Fruit fly (Drosophila melanogaster) whole organism, wandering third instar larva: ENCODE data around the gene wls.

ENCODE experiments used
- CrebA ChIP-seq: fragments of 200-800 bp; sonication (Bioruptor generic); optimal IDR thresholded peaks from 2 replicates; lab custom pipeline; 2016; ENCODE audit warnings: missing biosample characterization, mild to moderate bottlenecking, missing genetic modification characterization, borderline replicate concordance
- Jra ChIP-seq: sonication (Bioruptor generic); optimal IDR thresholded peaks from 2 replicates; lab custom pipeline; 2016; ENCODE audit warnings: missing biosample characterization, missing genetic modification characterization
- Vsx2 ChIP-seq: fragments of 200-300, 225-300 bp; sonication (Bioruptor generic); optimal IDR thresholded peaks from 2 replicates; lab custom pipeline; 2018; ENCODE audit warnings: missing biosample characterization, missing genetic modification characterization; ENCODE audit not compliant: partially characterized antibody
- dmrt93B ChIP-seq: fragments of 200-800 bp; sonication (Bioruptor generic); optimal IDR thresholded peaks from 2 replicates; lab custom pipeline; 2018; ENCODE audit warnings: missing biosample characterization, mild to moderate bottlenecking, missing genetic modification characterization
- jim ChIP-seq: fragments of 175-275, 200-325 bp; sonication (Bioruptor generic); optimal IDR thresholded peaks from 2 replicates; lab custom pipeline; 2016; ENCODE audit warnings: missing biosample characterization, mild to moderate bottlenecking, missing genetic modification characterization
- psq ChIP-seq: fragments of 200-800 bp; sonication (Bioruptor generic); optimal IDR thresholded peaks from 3 replicates; lab custom pipeline; 2017; ENCODE audit warnings: missing biosample characterization, mild to moderate bottlenecking, missing genetic modification characterization, moderate library complexity

DNA sequence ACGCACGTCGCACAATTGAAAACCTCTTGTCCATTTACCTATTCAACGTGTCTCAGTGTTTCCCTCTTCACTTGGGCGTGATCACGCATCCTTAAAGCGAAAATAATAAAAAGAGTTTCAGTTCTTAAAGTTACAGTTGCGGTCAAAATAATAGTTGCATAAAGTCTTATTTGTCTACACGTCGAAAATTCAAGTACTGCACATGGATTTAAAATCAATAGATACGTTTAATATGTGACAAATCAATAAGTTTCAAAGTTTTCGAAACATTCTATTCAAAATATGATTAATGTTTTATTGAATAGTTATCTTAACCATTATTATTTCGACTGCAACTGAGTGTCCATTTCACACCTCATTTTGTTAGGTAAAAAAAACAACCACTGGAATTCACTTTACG, 46.8 kb upstream of the wls start:
- TF ChIP-seq CrebA (GFP tag; lab: Kevin White, UChicago), result no peak
- no peak for TF ChIP-seq jim (GFP tag; lab: Kevin White, UChicago)
- TF ChIP-seq dmrt93B (GFP tag; lab: Kevin White, UChicago), result no peak
- no peak for TF ChIP-seq psq (GFP tag; lab: Kevin White, UChicago)
- no peak for TF ChIP-seq Jra
- TF ChIP-seq Vsx2 (GFP tag; lab: Kevin White, UChicago), result no peak
